Fruit fly (Drosophila melanogaster): ENCODE results near the gene CG32683.

DNA sequence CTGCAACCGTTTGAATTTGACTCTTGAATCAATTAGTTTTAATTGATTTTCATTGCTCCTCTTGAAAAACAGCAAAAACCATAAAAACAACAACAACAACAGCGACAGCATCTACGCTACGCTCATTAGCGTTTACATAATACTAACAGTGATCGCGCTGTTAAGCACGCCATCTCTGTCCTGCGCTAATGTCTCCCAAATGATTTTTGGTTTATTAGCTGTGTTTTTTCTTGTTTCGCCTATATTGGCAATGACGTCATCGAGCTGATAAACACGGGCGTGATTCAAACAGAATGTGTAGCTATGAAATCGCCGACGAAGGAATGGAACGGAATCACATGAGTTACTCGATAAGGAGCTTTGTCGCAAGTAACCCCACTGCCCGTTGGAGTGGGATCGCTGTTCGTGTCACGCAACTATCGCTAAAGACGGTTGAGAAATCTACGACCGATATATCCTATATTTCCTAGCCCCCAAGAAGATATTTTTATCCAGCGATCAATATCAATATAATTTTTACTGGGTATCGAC, 67.8 kb downstream of the CG32683 start:
- TF ChIP-seq psq (optimal IDR thresholded peaks at IDR 0.05) (no peak), Dll (optimal IDR thresholded peaks at IDR 0.05) (no peak), EcR (GFP tag; optimal IDR thresholded peaks at IDR 0.05) (no peak), CG8478 (optimal IDR thresholded peaks at IDR 0.05) (no peak), pan (optimal IDR thresholded peaks at IDR 0.05) (no peak), usp (GFP tag; optimal IDR thresholded peaks at IDR 0.05) (no peak)
